Fruit fly (Drosophila melanogaster) whole organism, pupa: Measurements from ENCODE around the gene CG33766.

Source experiments
- CG10348 ChIP-seq: fragments of 200-800 bp; sonication (Bioruptor generic); IDR thresholded peaks from 2 replicates; pipeline ENCODE4 v1.3.6; 2022; ENCODE audit warnings: missing biosample characterization, missing genetic modification characterization
- CG12605 ChIP-seq: fragments of 200-800 bp; sonication (Bioruptor generic); IDR thresholded peaks from 2 replicates; pipeline ENCODE4 v1.3.6; 2022; ENCODE audit warnings: missing biosample characterization, missing genetic modification characterization
- CG13204 ChIP-seq: fragments of 200-800 bp; sonication (Bioruptor generic); optimal IDR thresholded peaks from 2 replicates; lab custom pipeline; 2018; ENCODE audit warnings: missing biosample characterization, mild to moderate bottlenecking, missing genetic modification characterization, moderate library complexity
- CG14655 ChIP-seq: fragments of 200-800 bp; sonication (Bioruptor generic); optimal IDR thresholded peaks from 3 replicates; lab custom pipeline; 2017; ENCODE audit warnings: mild to moderate bottlenecking, missing biosample characterization, missing genetic modification reagents, missing genetic modification characterization
- CG15710 ChIP-seq: fragments of 200-800 bp; sonication (Bioruptor generic); optimal IDR thresholded peaks from 2 replicates; lab custom pipeline; 2018; ENCODE audit warnings: missing biosample characterization, mild to moderate bottlenecking, missing genetic modification characterization, moderate library complexity
- CG17806 ChIP-seq: fragments of 200-800 bp; sonication (Bioruptor generic); optimal IDR thresholded peaks from 2 replicates; lab custom pipeline; 2018; ENCODE audit warnings: missing biosample characterization, mild to moderate bottlenecking, missing genetic modification characterization, moderate library complexity
- CG32121 ChIP-seq: fragments of 200-800 bp; sonication (Bioruptor generic); IDR thresholded peaks from 2 replicates; pipeline ENCODE4 v1.3.6; 2022; ENCODE audit warnings: missing biosample characterization, missing genetic modification characterization
- CG34367 ChIP-seq: fragments of 200-800 bp; sonication (Bioruptor generic); optimal IDR thresholded peaks from 2 replicates; lab custom pipeline; 2018; ENCODE audit warnings: missing biosample characterization, mild to moderate bottlenecking, missing genetic modification characterization
- CG4496 ChIP-seq: fragments of 200-800 bp; sonication (Bioruptor generic); IDR thresholded peaks from 3 replicates; pipeline ENCODE4 v1.3.6; 2022; ENCODE audit warnings: missing biosample characterization, missing genetic modification characterization
- CG8159 ChIP-seq: fragments of 200-800 bp; sonication (Bioruptor generic); optimal IDR thresholded peaks from 3 replicates; lab custom pipeline; 2018; ENCODE audit warnings: missing biosample characterization, mild to moderate bottlenecking, missing genetic modification characterization, moderate library complexity
- CG8301 ChIP-seq: fragments of 200-800 bp; sonication (Bioruptor generic); optimal IDR thresholded peaks from 2 replicates; lab custom pipeline; 2018; ENCODE audit warnings: missing biosample characterization, mild to moderate bottlenecking, missing genetic modification characterization
- CG9948 ChIP-seq: fragments of 200-800 bp; sonication (Bioruptor generic); optimal IDR thresholded peaks from 2 replicates; lab custom pipeline; 2018; ENCODE audit warnings: missing biosample characterization, mild to moderate bottlenecking, missing genetic modification characterization, moderate library complexity
- D1 ChIP-seq: fragments of 200-800 bp; sonication (Bioruptor generic); optimal IDR thresholded peaks from 2 replicates; lab custom pipeline; 2018; ENCODE audit warnings: missing biosample characterization, mild to moderate bottlenecking, missing genetic modification characterization, moderate library complexity
- EcR ChIP-seq: fragments of 200-800 bp; sonication (Bioruptor generic); optimal IDR thresholded peaks from 3 replicates; lab custom pipeline; 2019; ENCODE audit warnings: missing biosample characterization, missing genetic modification characterization, mild to moderate bottlenecking, moderate library complexity, missing genetic modification reagents
- Ets98B ChIP-seq: fragments of 200-800 bp; sonication (Bioruptor generic); IDR thresholded peaks from 2 replicates; pipeline ENCODE4 v1.3.6; 2022; ENCODE audit warnings: missing biosample characterization, missing genetic modification characterization
- Pif1A ChIP-seq: fragments of 200-800 bp; sonication (Bioruptor generic); optimal IDR thresholded peaks from 3 replicates; lab custom pipeline; 2016; ENCODE audit warnings: missing biosample characterization, missing genetic modification characterization
- Pif1B ChIP-seq: fragments of 200-800 bp; sonication (Bioruptor generic); optimal IDR thresholded peaks from 3 replicates; lab custom pipeline; 2016; ENCODE audit warnings: missing biosample characterization, missing genetic modification characterization
- Snoo ChIP-seq: fragments of 200-800 bp; sonication (Bioruptor generic); optimal IDR thresholded peaks from 3 replicates; lab custom pipeline; 2017; ENCODE audit warnings: missing biosample characterization, mild to moderate bottlenecking, missing genetic modification characterization, inconsistent platforms
- fd96Ca ChIP-seq: fragments of 200-800 bp; sonication (Bioruptor generic); IDR thresholded peaks from 3 replicates; pipeline ENCODE4 v1.3.6; 2022; ENCODE audit warnings: missing biosample characterization, missing genetic modification characterization
- gl ChIP-seq: fragments of 200-800 bp; sonication (Bioruptor generic); optimal IDR thresholded peaks from 2 replicates; lab custom pipeline; 2018; ENCODE audit warnings: missing biosample characterization, mild to moderate bottlenecking, missing genetic modification characterization
- rn ChIP-seq: fragments of 200-800 bp; sonication (Bioruptor generic); IDR thresholded peaks from 2 replicates; pipeline ENCODE4 v1.3.6; 2022; ENCODE audit warnings: missing biosample characterization, missing genetic modification characterization

Gene CG33766

dm6 chr3L:22645327-22645726 is at the start of gene CG33766:
Gene CG33766, plus strand, starts transcription at chr3L:22645627.
- TF ChIP-seq CG9948 (no peak), CG12605 (GFP tag; lab: Robert Waterston, UW) (no peak), EcR (GFP tag; lab: Kevin White, UChicago) (no peak), CG17806 (no peak)

dm6 chr3L:22605637-22606419 is 39.6 kb upstream of the CG33766 start, which contains the start of gene ND-B14.5AL:
Gene ND-B14.5AL, plus strand, starts transcription at chr3L:22606369.
- TF ChIP-seq CG32121 (no peak), Pif1B (no peak), rn (GFP tag; lab: Robert Waterston, UW) (no peak), Snoo (tag; lab: Kevin White, UChicago) (no peak), CG8301 (tag; lab: Kevin White, UChicago) (no peak), CG4496 (GFP tag; lab: Robert Waterston, UW) (no peak), gl (tag; lab: Kevin White, UChicago) (no peak), Ets98B (GFP tag; lab: Robert Waterston, UW) (no peak), CG17806 (no peak), CG10348 (GFP tag; lab: Robert Waterston, UW) (no peak), CG34367 (tag; lab: Kevin White, UChicago) (no peak), CG8159 (tag; lab: Kevin White, UChicago) (no peak), CG15710 (tag; lab: Kevin White, UChicago) (no peak), Pif1A (GFP tag; lab: Kevin White, UChicago) (no peak)

- TF ChIP-seq Snoo (tag; lab: Kevin White, UChicago) (no peak), CG8301 (tag; lab: Kevin White, UChicago) (no peak), CG4496 (GFP tag; lab: Robert Waterston, UW) (no peak), CG32121 (no peak), CG9948 (no peak), gl (tag; lab: Kevin White, UChicago) (no peak), Pif1B (no peak), CG10348 (GFP tag; lab: Robert Waterston, UW) (no peak), CG34367 (tag; lab: Kevin White, UChicago) (no peak), EcR (GFP tag; lab: Kevin White, UChicago) (no peak), Ets98B (GFP tag; lab: Robert Waterston, UW) (no peak), CG17806 (no peak), fd96Ca (GFP tag; lab: Robert Waterston, UW) (no peak), CG14655 (no peak), Pif1A (GFP tag; lab: Kevin White, UChicago) (no peak), CG12605 (GFP tag; lab: Robert Waterston, UW) (no peak), CG15710 (tag; lab: Kevin White, UChicago) (no peak), D1 (tag; lab: Kevin White, UChicago) (no peak)
Measured at dm6 chr3L:22607076-22607475, 38.4 kb upstream of the CG33766 start.

- TF ChIP-seq CG10348 (GFP tag; lab: Robert Waterston, UW) = no peak
- no peak for TF ChIP-seq CG34367 (tag; lab: Kevin White, UChicago)
- TF ChIP-seq CG15710 (tag; lab: Kevin White, UChicago) = no peak
- no peak for TF ChIP-seq CG13204 (GFP tag; lab: Kevin White, UChicago)
Measured at dm6 chr3L:22616784-22617183, 28.6 kb upstream of the CG33766 start.

- TF ChIP-seq CG15710 (tag; lab: Kevin White, UChicago) = no peak
- TF ChIP-seq CG9948 = no peak
- TF ChIP-seq CG4496 (GFP tag; lab: Robert Waterston, UW) = no peak
Measured at dm6 chr3L:22634111-22634510, 11.3 kb upstream of the CG33766 start.

- TF ChIP-seq CG17806 (no peak), gl (tag; lab: Kevin White, UChicago) (no peak), CG15710 (tag; lab: Kevin White, UChicago) (no peak), Snoo (tag; lab: Kevin White, UChicago) (no peak), CG9948 (no peak), Pif1A (GFP tag; lab: Kevin White, UChicago) (no peak), CG4496 (GFP tag; lab: Robert Waterston, UW) (no peak), CG8159 (tag; lab: Kevin White, UChicago) (no peak), CG32121 (no peak), EcR (GFP tag; lab: Kevin White, UChicago) (no peak), CG10348 (GFP tag; lab: Robert Waterston, UW) (no peak), Ets98B (GFP tag; lab: Robert Waterston, UW) (no peak), CG13204 (GFP tag; lab: Kevin White, UChicago) (no peak), CG8301 (tag; lab: Kevin White, UChicago) (no peak), D1 (tag; lab: Kevin White, UChicago) (no peak), CG14655 (no peak), rn (GFP tag; lab: Robert Waterston, UW) (no peak), CG34367 (tag; lab: Kevin White, UChicago) (no peak), Pif1B (no peak)
- TF ChIP-seq, all 21 proteins: peak for 0
Measured at dm6 chr3L:22637866-22638534, 7.4 kb upstream of the CG33766 start, which contains the start of gene CG14459. Gene CG14459, minus strand, starts transcription at chr3L:22637916.
